Worm (Caenorhabditis elegans) whole organism, L1 larva: ENCODE data around the gene cut-2.

Experiments
- C16A3.4 ChIP-seq: fragments of 150-350 bp; optimal IDR thresholded peaks from 2 replicates; lab custom pipeline; 2014; ENCODE audit warnings: missing biosample characterization, missing genetic modification characterization
- C34B4.2 ChIP-seq: sonication (generic microtip); optimal IDR thresholded peaks from 2 replicates; lab custom pipeline; 2017; ENCODE audit warnings: mild to moderate bottlenecking, missing genetic modification characterization, missing compliant biosample characterization
- F16B12.6 ChIP-seq: fragments of 150-350 bp; optimal IDR thresholded peaks from 2 replicates; lab custom pipeline; 2014; ENCODE audit warnings: missing biosample characterization, missing genetic modification characterization
- Y116A8C.19 ChIP-seq: sonication (generic microtip); optimal IDR thresholded peaks from 2 replicates; lab custom pipeline; 2016; ENCODE audit warnings: missing compliant biosample characterization, missing genetic modification characterization, borderline replicate concordance
- aha-1 ChIP-seq: fragments of 150-350 bp; optimal IDR thresholded peaks from 2 replicates; lab custom pipeline; 2014; ENCODE audit warnings: missing biosample characterization, missing genetic modification characterization
- alr-1 ChIP-seq: fragments of 200-800 bp; sonication (Bioruptor generic); optimal IDR thresholded peaks from 2 replicates; lab custom pipeline; 2018; ENCODE audit warnings: borderline replicate concordance, mild to moderate bottlenecking, missing genetic modification characterization, missing compliant biosample characterization
- ama-1 ChIP-seq: fragments of 150-350 bp; optimal IDR thresholded peaks from 2 replicates; lab custom pipeline; 2014
- blmp-1 ChIP-seq: fragments of 150-350 bp; optimal IDR thresholded peaks from 2 replicates; lab custom pipeline; 2014; ENCODE audit warnings: missing biosample characterization, missing genetic modification characterization
- ceh-63 ChIP-seq: fragments of 200-800 bp; sonication (Bioruptor generic); optimal IDR thresholded peaks from 2 replicates; lab custom pipeline; 2018; ENCODE audit warnings: mild to moderate bottlenecking, missing genetic modification characterization, missing compliant biosample characterization
- ceh-8 ChIP-seq: fragments of 200-800 bp; sonication (Bioruptor generic); optimal IDR thresholded peaks from 2 replicates; lab custom pipeline; 2018; ENCODE audit warnings: mild to moderate bottlenecking, missing genetic modification characterization, moderate library complexity, missing compliant biosample characterization
- ceh-88 ChIP-seq: fragments of 200-800 bp; sonication (Bioruptor generic); IDR thresholded peaks from 2 replicates; pipeline ENCODE4 v1.3.6; 2022; ENCODE audit warnings: missing genetic modification characterization, missing compliant biosample characterization
- ces-1 ChIP-seq: fragments of 150-350 bp; optimal IDR thresholded peaks from 2 replicates; lab custom pipeline; 2014; ENCODE audit warnings: missing biosample characterization, missing genetic modification reagents, missing genetic modification characterization
- dsc-1 ChIP-seq: sonication (generic microtip); optimal IDR thresholded peaks from 2 replicates; lab custom pipeline; 2016; ENCODE audit warnings: mild to moderate bottlenecking, missing genetic modification characterization, missing compliant biosample characterization
- efl-3 ChIP-seq: fragments of 200-800 bp; sonication (Bioruptor generic); optimal IDR thresholded peaks from 2 replicates; lab custom pipeline; 2018; ENCODE audit warnings: mild to moderate bottlenecking, missing genetic modification characterization, missing compliant biosample characterization
- egl-27 ChIP-seq, 2 experiments: fragments of 150-350 bp in 1 of 2; sonication (generic microtip); optimal IDR thresholded peaks; 3 replicates each; lab custom pipeline; 2017 to 2018; ENCODE audit warnings: missing biosample characterization in 2 of 2, missing genetic modification characterization in 2 of 2, missing genetic modification reagents in 2 of 2
- fkh-4 ChIP-seq: sonication (generic microtip); optimal IDR thresholded peaks from 2 replicates; lab custom pipeline; 2016; ENCODE audit warnings: missing compliant biosample characterization, missing genetic modification characterization, borderline replicate concordance
- fkh-8 ChIP-seq: sonication (generic microtip); optimal IDR thresholded peaks from 2 replicates; lab custom pipeline; 2016; ENCODE audit warnings: mild to moderate bottlenecking, missing genetic modification characterization, missing compliant biosample characterization
- fos-1 ChIP-seq: fragments of 150-350 bp; optimal IDR thresholded peaks from 2 replicates; lab custom pipeline; 2014; ENCODE audit warnings: missing biosample characterization, missing genetic modification characterization
- grh-1 ChIP-seq: fragments of 200-800 bp; sonication (Bioruptor generic); IDR thresholded peaks from 2 replicates; pipeline ENCODE4 v1.3.6; 2022; ENCODE audit warnings: missing genetic modification reagents, missing genetic modification characterization, missing compliant biosample characterization
- hlh-17 ChIP-seq: fragments of 200-800 bp; sonication (Bioruptor generic); optimal IDR thresholded peaks from 2 replicates; lab custom pipeline; 2018; ENCODE audit warnings: missing genetic modification characterization, mild to moderate bottlenecking, missing compliant biosample characterization, moderate library complexity, borderline replicate concordance
- hpl-2 ChIP-seq: fragments of 150-350 bp; optimal IDR thresholded peaks from 2 replicates; lab custom pipeline; 2014; ENCODE audit warnings: missing biosample characterization, missing genetic modification reagents, missing genetic modification characterization
- irx-1 ChIP-seq: sonication (generic microtip); optimal IDR thresholded peaks from 2 replicates; lab custom pipeline; 2016; ENCODE audit warnings: missing genetic modification characterization, missing compliant biosample characterization
- isw-1 ChIP-seq: fragments of 200-800 bp; sonication (Bioruptor generic); IDR thresholded peaks from 2 replicates; pipeline ENCODE4 v1.3.6; 2022; ENCODE audit warnings: missing genetic modification characterization, missing compliant biosample characterization
- jun-1 ChIP-seq: fragments of 150-350 bp; optimal IDR thresholded peaks from 2 replicates; lab custom pipeline; 2014; ENCODE audit warnings: missing biosample characterization, missing genetic modification reagents, missing genetic modification characterization
- lin-13 ChIP-seq: fragments of 150-350 bp; optimal IDR thresholded peaks from 2 replicates; lab custom pipeline; 2014; ENCODE audit warnings: missing biosample characterization, missing genetic modification reagents, missing genetic modification characterization
- lin-35 ChIP-seq, 2 experiments: fragments of 150-350 bp; optimal IDR thresholded peaks; 2 replicates each; lab custom pipeline; 2014; ENCODE audit warnings: missing biosample characterization in 2 of 2, missing genetic modification characterization in 2 of 2, missing genetic modification reagents in 2 of 2
- lir-3 ChIP-seq: sonication (generic microtip); optimal IDR thresholded peaks from 2 replicates; lab custom pipeline; 2016; ENCODE audit warnings: mild to moderate bottlenecking, missing genetic modification characterization, moderate library complexity, missing compliant biosample characterization; ENCODE audit not compliant: poor library complexity
- mab-9 ChIP-seq: fragments of 200-800 bp; sonication (Bioruptor generic); IDR thresholded peaks from 2 replicates; pipeline ENCODE4 v1.3.6; 2022; ENCODE audit warnings: missing genetic modification reagents, missing genetic modification characterization, missing compliant biosample characterization
- mdl-1 ChIP-seq, 2 experiments: fragments of 150-350 bp; optimal IDR thresholded peaks; 2 replicates each; lab custom pipeline; 2014 to 2017; ENCODE audit warnings: missing biosample characterization in 2 of 2, missing genetic modification characterization in 2 of 2, inconsistent platforms in 1 of 2
- nhr-20 ChIP-seq: sonication (generic microtip); optimal IDR thresholded peaks from 2 replicates; lab custom pipeline; 2016; ENCODE audit warnings: mild to moderate bottlenecking, missing genetic modification characterization, missing compliant biosample characterization
- nhr-237 ChIP-seq: fragments of 150-350 bp; optimal IDR thresholded peaks from 2 replicates; lab custom pipeline; 2014; ENCODE audit warnings: missing biosample characterization, missing genetic modification characterization
- nhr-71 ChIP-seq: sonication (generic microtip); optimal IDR thresholded peaks from 2 replicates; lab custom pipeline; 2016; ENCODE audit warnings: mild to moderate bottlenecking, missing genetic modification characterization, moderate library complexity, missing compliant biosample characterization
- nhr-76 ChIP-seq: sonication (generic microtip); optimal IDR thresholded peaks from 2 replicates; lab custom pipeline; 2017; ENCODE audit warnings: missing biosample characterization, missing genetic modification characterization
- pag-3 ChIP-seq: sonication (generic microtip); optimal IDR thresholded peaks from 2 replicates; lab custom pipeline; 2017; ENCODE audit warnings: missing genetic modification characterization, mild to moderate bottlenecking, missing compliant biosample characterization, antibody characterized with exemption, borderline replicate concordance; ENCODE audit not compliant: insufficient read depth
- pax-3 ChIP-seq: fragments of 200-800 bp; sonication (Bioruptor generic); optimal IDR thresholded peaks from 2 replicates; lab custom pipeline; 2018; ENCODE audit warnings: mild to moderate bottlenecking, missing genetic modification characterization, moderate library complexity, missing compliant biosample characterization
- rnt-1 ChIP-seq: sonication (generic microtip); optimal IDR thresholded peaks from 2 replicates; lab custom pipeline; 2016; ENCODE audit warnings: mild to moderate bottlenecking, missing genetic modification characterization, moderate library complexity, missing compliant biosample characterization
- skn-1 ChIP-seq: fragments of 150-350 bp; optimal IDR thresholded peaks from 2 replicates; lab custom pipeline; 2014; ENCODE audit warnings: missing biosample characterization, missing genetic modification characterization
- snpc-4 ChIP-seq: fragments of 150-350 bp; optimal IDR thresholded peaks from 2 replicates; lab custom pipeline; 2014; ENCODE audit warnings: missing biosample characterization, missing genetic modification characterization
- snu-23 ChIP-seq: sonication (generic microtip); optimal IDR thresholded peaks from 2 replicates; lab custom pipeline; 2016; ENCODE audit warnings: missing genetic modification characterization, missing compliant biosample characterization
- swsn-7 ChIP-seq: sonication (generic microtip); optimal IDR thresholded peaks from 2 replicates; lab custom pipeline; 2016; ENCODE audit warnings: missing genetic modification characterization, missing compliant biosample characterization
- tlp-1 ChIP-seq: fragments of 150-350 bp; optimal IDR thresholded peaks from 2 replicates; lab custom pipeline; 2014; ENCODE audit warnings: missing biosample characterization, missing genetic modification characterization
- unc-98 ChIP-seq: fragments of 200-800 bp; sonication (Bioruptor generic); IDR thresholded peaks from 2 replicates; pipeline ENCODE4 v1.3.6; 2022; ENCODE audit warnings: missing genetic modification characterization, missing compliant biosample characterization

The cut-2 gene

ce11 chrV:13391378-13392258 is 23.1 kb upstream of the cut-2 start, which contains the start of gene somi-1 (continued):
- TF ChIP-seq ces-1 (GFP tag; lab: Kevin White, UChicago) (peak; percentile 44), alr-1 (tag; lab: Kevin White, UChicago) (no peak), skn-1 (no peak), tlp-1 (no peak), dsc-1 (tag; lab: Kevin White, UChicago) (no peak), mdl-1 (tag; optimal IDR thresholded peaks at IDR 0.05; lab: Kevin White, UChicago) (no peak), snpc-4 (tag; lab: Kevin White, UChicago) (no peak), fos-1 (tag; lab: Kevin White, UChicago) (no peak), nhr-237 (tag; lab: Kevin White, UChicago) (no peak), egl-27 (tag; optimal IDR thresholded peaks at IDR 0.05; lab: Kevin White, UChicago) (no peak), C34B4.2 (no peak), snu-23 (GFP tag; lab: Kevin White, UChicago) (peak; percentile 11), isw-1 (GFP tag; lab: Robert Waterston, UW) (no peak), unc-98 (GFP tag; lab: Robert Waterston, UW) (no peak), lir-3 (tag; lab: Kevin White, UChicago) (no peak), F16B12.6 (tag; lab: Kevin White, UChicago) (no peak), blmp-1 (tag; lab: Kevin White, UChicago) (peak; percentile 94), lin-35 (GFP tag; optimal IDR thresholded peaks at IDR 0.05; lab: Kevin White, UChicago) (peak in 1 of 2 experiments; percentile 1), aha-1 (tag; lab: Kevin White, UChicago) (no peak), ceh-8 (GFP tag; lab: Kevin White, UChicago) (no peak), ama-1 (lab: Kevin White, UChicago) (no peak), pax-3 (tag; lab: Kevin White, UChicago) (no peak), nhr-71 (tag; lab: Kevin White, UChicago) (peak; percentile 38), rnt-1 (tag; lab: Kevin White, UChicago) (peak; percentile 1), ceh-63 (GFP tag; lab: Kevin White, UChicago) (no peak), grh-1 (GFP tag; lab: Robert Waterston, UW) (peak; percentile 42; the same call in 1 of the 2 replicates), Y116A8C.19 (no peak), nhr-20 (peak; percentile 45), ceh-88 (no peak; the same call in 1 of the 2 replicates), efl-3 (GFP tag; lab: Kevin White, UChicago) (no peak), fkh-8 (tag; lab: Kevin White, UChicago) (no peak), lin-13 (GFP tag; lab: Kevin White, UChicago) (no peak), hlh-17 (no peak), fkh-4 (tag; lab: Kevin White, UChicago) (no peak), irx-1 (tag; lab: Kevin White, UChicago) (no peak), pag-3 (tag; lab: Kevin White, UChicago) (no peak), C16A3.4 (no peak), hpl-2 (GFP tag; lab: Kevin White, UChicago) (no peak), nhr-76 (no peak), mab-9 (GFP tag; lab: Robert Waterston, UW) (no peak), swsn-7 (tag; lab: Kevin White, UChicago) (no peak), jun-1 (no peak)
- TF ChIP-seq, all 84 proteins: peak for 16
